Worm (Caenorhabditis elegans): Measurements from ENCODE around the gene aex-4.
A peak's percentile ranks its signal among the peaks of the same experiment; 100 is the strongest.

Gene aex-4

ce11 chrX:3773233-3773632 is 44.2 kb downstream of the aex-4 start:
- TF ChIP-seq blmp-1 (tag; optimal IDR thresholded peaks at IDR 0.05; ENCODE audit: insufficient read depth) (peak; percentile 32), ceh-82 (tag; optimal IDR thresholded peaks at IDR 0.05) (no peak)

ce11 chrX:3781040-3781439 is 52.0 kb downstream of the aex-4 start, which contains the start of gene marg-1:
TSS of gene marg-1 (minus strand) at chrX:3781140.
- no peak for TF ChIP-seq zag-1 (tag; optimal IDR thresholded peaks at IDR 0.05)
- no peak for TF ChIP-seq snpc-4 (tag; optimal IDR thresholded peaks at IDR 0.05)
- no peak for TF ChIP-seq ama-1 (optimal IDR thresholded peaks at IDR 0.05)
- TF ChIP-seq aly-2 (tag; optimal IDR thresholded peaks at IDR 0.05): no peak
- no peak for TF ChIP-seq ceh-82 (tag; optimal IDR thresholded peaks at IDR 0.05)
- no peak for TF ChIP-seq ztf-4 (tag; optimal IDR thresholded peaks at IDR 0.05)
- no peak for TF ChIP-seq ceh-16 (tag; optimal IDR thresholded peaks at IDR 0.05)
- TF ChIP-seq mbf-1 (tag; optimal IDR thresholded peaks at IDR 0.05): no peak
- TF ChIP-seq C34F6.9 (tag; optimal IDR thresholded peaks at IDR 0.05): no peak
- no peak for TF ChIP-seq elt-1 (tag; optimal IDR thresholded peaks at IDR 0.05)
- no peak for TF ChIP-seq lin-13 (GFP tag; optimal IDR thresholded peaks at IDR 0.05)
- TF ChIP-seq nhr-237 (tag; optimal IDR thresholded peaks at IDR 0.05): no peak
- TF ChIP-seq F13H6.1 (tag; optimal IDR thresholded peaks at IDR 0.05): no peak
- no peak for TF ChIP-seq nhr-23 (tag; optimal IDR thresholded peaks at IDR 0.05)
- no peak for TF ChIP-seq ztf-11 (tag; optimal IDR thresholded peaks at IDR 0.05)
- TF ChIP-seq peb-1 (tag; optimal IDR thresholded peaks at IDR 0.05): no peak
- TF ChIP-seq nhr-6 (tag; optimal IDR thresholded peaks at IDR 0.05): no peak

All from whole organism, L2 larva.